1 worm cellular context compared by ENCODE assay signal in the genomic region with DNA sequence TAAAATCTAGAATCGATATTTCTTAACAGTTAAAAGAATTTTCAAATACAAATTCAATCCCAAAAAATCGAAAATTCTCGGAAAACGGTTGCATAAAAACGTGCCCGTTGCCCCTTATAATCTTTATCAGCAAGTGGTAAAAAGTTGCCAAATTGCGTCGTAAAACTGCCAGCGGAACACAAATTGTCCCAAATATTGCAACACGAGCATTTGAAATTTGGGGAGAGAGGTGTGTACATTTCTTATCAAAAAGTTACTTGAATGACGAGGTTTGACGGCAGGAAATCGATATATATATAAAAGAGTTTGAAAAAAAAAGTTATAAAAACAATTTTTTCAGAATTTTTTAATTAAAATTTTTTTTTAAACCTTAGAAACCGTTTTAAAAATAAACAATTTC.
TF ChIP-seq lines count a peak whose summit lies in the region.

No protein-coding gene starts in this region.

TF ChIP-seq in whole organism, L4 larva, 104 proteins besides CTCF, POLR2A, EP300 and RAD21 (continued from another document):
- TF ChIP-seq Y48G9A.11 (GFP tag; IDR thresholded peaks at IDR 0.05; lab: Robert Waterston, UW) (no peak), nhr-28 (tag; optimal IDR thresholded peaks at IDR 0.05; lab: Kevin White, UChicago) (peak; percentile 79), nhr-6 (tag; optimal IDR thresholded peaks at IDR 0.05; lab: Kevin White, UChicago) (no peak), ama-1 (optimal IDR thresholded peaks at IDR 0.05; lab: Kevin White, UChicago) (no peak), mxl-3 (GFP tag; optimal IDR thresholded peaks at IDR 0.05; lab: Kevin White, UChicago) (no peak), ctbp-1 (GFP tag; IDR thresholded peaks at IDR 0.05; lab: Robert Waterston, UW) (no peak), gei-8 (GFP tag; optimal IDR thresholded peaks at IDR 0.05; lab: Kevin White, UChicago) (no peak), nhr-102 (tag; optimal IDR thresholded peaks at IDR 0.05; lab: Kevin White, UChicago) (no peak), snpc-1.2 (GFP tag; IDR thresholded peaks at IDR 0.05; lab: Robert Waterston, UW) (no peak), F37D6.2 (tag; optimal IDR thresholded peaks at IDR 0.05; lab: Kevin White, UChicago) (no peak), Y5F2A.4 (GFP tag; optimal IDR thresholded peaks at IDR 0.05; lab: Kevin White, UChicago) (no peak), unc-130 (GFP tag; optimal IDR thresholded peaks at IDR 0.05; lab: Kevin White, UChicago) (no peak), madf-5 (GFP tag; IDR thresholded peaks at IDR 0.05; lab: Robert Waterston, UW) (no peak), aly-2 (tag; optimal IDR thresholded peaks at IDR 0.05; lab: Kevin White, UChicago) (no peak), ZK337.2 (GFP tag; IDR thresholded peaks at IDR 0.05; lab: Robert Waterston, UW) (no peak), nhr-48 (tag; optimal IDR thresholded peaks at IDR 0.05; lab: Kevin White, UChicago) (no peak), lin-1 (GFP tag; IDR thresholded peaks at IDR 0.05; lab: Robert Waterston, UW) (no peak), ztf-11 (tag; optimal IDR thresholded peaks at IDR 0.05; lab: Kevin White, UChicago) (no peak), daf-16 (GFP tag; optimal IDR thresholded peaks at IDR 0.05; lab: Kevin White, UChicago) (no peak), daf-16 (tag; optimal IDR thresholded peaks at IDR 0.05; lab: Kevin White, UChicago) (peak; percentile 72), lin-29 (GFP tag; IDR thresholded peaks at IDR 0.05; lab: Robert Waterston, UW) (no peak), nhr-111 (GFP tag; optimal IDR thresholded peaks at IDR 0.05; lab: Kevin White, UChicago) (no peak), zfp-2 (tag; optimal IDR thresholded peaks at IDR 0.05; lab: Kevin White, UChicago) (no peak), php-3 (GFP tag; IDR thresholded peaks at IDR 0.05; lab: Robert Waterston, UW) (peak; percentile 88), nhr-76 (tag; optimal IDR thresholded peaks at IDR 0.05; lab: Kevin White, UChicago) (no peak), F10B5.3 (tag; optimal IDR thresholded peaks at IDR 0.05; lab: Kevin White, UChicago) (no peak), snpc-4 (tag; optimal IDR thresholded peaks at IDR 0.05; lab: Kevin White, UChicago) (no peak), Y105C5A.15 (GFP tag; IDR thresholded peaks at IDR 0.05; lab: Robert Waterston, UW) (no peak), ztf-7 (tag; optimal IDR thresholded peaks at IDR 0.05; lab: Kevin White, UChicago) (no peak), T20F7.1 (GFP tag; optimal IDR thresholded peaks at IDR 0.05; lab: Kevin White, UChicago) (no peak), cey-2 (tag; optimal IDR thresholded peaks at IDR 0.05; lab: Kevin White, UChicago; ENCODE audit: borderline replicate concordance, insufficient read depth) (no peak), lin-15B (tag; optimal IDR thresholded peaks at IDR 0.05; lab: Kevin White, UChicago) (no peak), fos-1 (tag; optimal IDR thresholded peaks at IDR 0.05; lab: Kevin White, UChicago) (no peak), set-16 (GFP tag; IDR thresholded peaks at IDR 0.05; lab: Robert Waterston, UW) (no peak), mdl-1 (tag; optimal IDR thresholded peaks at IDR 0.05; lab: Kevin White, UChicago) (no peak), saeg-2 (GFP tag; IDR thresholded peaks at IDR 0.05; lab: Robert Waterston, UW) (no peak), nhr-42 (GFP tag; IDR thresholded peaks at IDR 0.05; lab: Robert Waterston, UW) (no peak), ces-1 (GFP tag; optimal IDR thresholded peaks at IDR 0.05; lab: Kevin White, UChicago) (no peak), ceh-20 (GFP tag; IDR thresholded peaks at IDR 0.05; lab: Robert Waterston, UW) (no peak), madf-9 (GFP tag; conservative IDR thresholded peaks at IDR 0.05; lab: Robert Waterston, UW) (no peak), dve-1 (tag; optimal IDR thresholded peaks at IDR 0.05; lab: Kevin White, UChicago; ENCODE audit: insufficient read depth) (peak; percentile 67), fkh-10 (GFP tag; optimal IDR thresholded peaks at IDR 0.05; lab: Kevin White, UChicago) (no peak), hlh-30 (tag; optimal IDR thresholded peaks at IDR 0.05; lab: Kevin White, UChicago; ENCODE audit: insufficient read depth) (no peak), lir-3 (tag; optimal IDR thresholded peaks at IDR 0.05; lab: Kevin White, UChicago) (no peak), nhr-237 (tag; optimal IDR thresholded peaks at IDR 0.05; lab: Kevin White, UChicago) (no peak), pqm-1 (tag; optimal IDR thresholded peaks at IDR 0.05; lab: Kevin White, UChicago) (peak; percentile 89), Y75B8A.6 (GFP tag; IDR thresholded peaks at IDR 0.05; lab: Robert Waterston, UW) (no peak), dmd-6 (GFP tag; IDR thresholded peaks at IDR 0.05; lab: Robert Waterston, UW) (peak; percentile 67; the same call in 1 of the 2 replicates), mep-1 (tag; optimal IDR thresholded peaks at IDR 0.05; lab: Kevin White, UChicago) (peak; percentile 7), dpl-1 (GFP tag; optimal IDR thresholded peaks at IDR 0.05; lab: Kevin White, UChicago) (peak; percentile 2), zip-2 (tag; optimal IDR thresholded peaks at IDR 0.05; lab: Kevin White, UChicago) (no peak), nhr-11 (tag; optimal IDR thresholded peaks at IDR 0.05; lab: Kevin White, UChicago) (no peak), nhr-77 (tag; optimal IDR thresholded peaks at IDR 0.05; lab: Kevin White, UChicago) (peak; percentile 82), tag-97 (GFP tag; IDR thresholded peaks at IDR 0.05; lab: Robert Waterston, UW) (no peak), ceh-62 (tag; optimal IDR thresholded peaks at IDR 0.05; lab: Kevin White, UChicago) (no peak), lsy-2 (tag; optimal IDR thresholded peaks at IDR 0.05; lab: Kevin White, UChicago) (no peak), daf-8 (GFP tag; IDR thresholded peaks at IDR 0.05; lab: Robert Waterston, UW) (no peak), F44E2.7 (GFP tag; IDR thresholded peaks at IDR 0.05; lab: Robert Waterston, UW) (no peak), zfp-3 (GFP tag; conservative IDR thresholded peaks at IDR 0.05; lab: Robert Waterston, UW) (no peak), nhr-41 (GFP tag; IDR thresholded peaks at IDR 0.05; lab: Robert Waterston, UW) (no peak), nhr-10 (tag; optimal IDR thresholded peaks at IDR 0.05; lab: Kevin White, UChicago) (no peak), unc-39 (tag; optimal IDR thresholded peaks at IDR 0.05; lab: Kevin White, UChicago) (no peak), jun-1 (tag; optimal IDR thresholded peaks at IDR 0.05; lab: Kevin White, UChicago) (no peak), lin-13 (GFP tag; optimal IDR thresholded peaks at IDR 0.05; lab: Kevin White, UChicago) (no peak), pha-4 (GFP tag; IDR thresholded peaks at IDR 0.05; lab: Robert Waterston, UW) (no peak), pha-4 (tag; optimal IDR thresholded peaks at IDR 0.05; lab: Kevin White, UChicago) (no peak), sdz-12 (GFP tag; optimal IDR thresholded peaks at IDR 0.05; lab: Kevin White, UChicago) (no peak), attf-4 (tag; optimal IDR thresholded peaks at IDR 0.05; lab: Kevin White, UChicago) (no peak), R02D3.7 (tag; optimal IDR thresholded peaks at IDR 0.05; lab: Kevin White, UChicago) (no peak), dmd-9 (GFP tag; IDR thresholded peaks at IDR 0.05; lab: Robert Waterston, UW) (no peak), skn-1 (tag; optimal IDR thresholded peaks at IDR 0.05; lab: Kevin White, UChicago) (no peak), lin-38 (GFP tag; IDR thresholded peaks at IDR 0.05; lab: Robert Waterston, UW) (no peak), zag-1 (tag; optimal IDR thresholded peaks at IDR 0.05; lab: Kevin White, UChicago) (no peak), ceh-28 (tag; optimal IDR thresholded peaks at IDR 0.05; lab: Kevin White, UChicago) (no peak)
